Fruit fly (Drosophila melanogaster) Kc167 (cell line): ENCODE measurements around the gene Sfp65A.

Experiments used
- Myc ChIP-seq: fragments of >200 bp; optimal IDR thresholded peaks from 2 replicates; lab custom pipeline; 2017; ENCODE audit warnings: missing external identifiers
- Sin3A ChIP-seq: fragments of >200 bp; optimal IDR thresholded peaks from 2 replicates; lab custom pipeline; 2018; ENCODE audit warnings: missing external identifiers
- h ChIP-seq: fragments of >200 bp; optimal IDR thresholded peaks from 3 replicates; lab custom pipeline; 2018; ENCODE audit warnings: missing external identifiers
- insv ChIP-seq: fragments of >200 bp; optimal IDR thresholded peaks from 3 replicates; lab custom pipeline; 2018; ENCODE audit warnings: missing external identifiers
- psq ChIP-seq: fragments of >200 bp; optimal IDR thresholded peaks from 2 replicates; lab custom pipeline; 2017; ENCODE audit warnings: missing external identifiers
- ttk ChIP-seq: sonication (Bioruptor generic); optimal IDR thresholded peaks from 2 replicates; lab custom pipeline; 2017; ENCODE audit warnings: missing external identifiers

Gene Sfp65A

DNA sequence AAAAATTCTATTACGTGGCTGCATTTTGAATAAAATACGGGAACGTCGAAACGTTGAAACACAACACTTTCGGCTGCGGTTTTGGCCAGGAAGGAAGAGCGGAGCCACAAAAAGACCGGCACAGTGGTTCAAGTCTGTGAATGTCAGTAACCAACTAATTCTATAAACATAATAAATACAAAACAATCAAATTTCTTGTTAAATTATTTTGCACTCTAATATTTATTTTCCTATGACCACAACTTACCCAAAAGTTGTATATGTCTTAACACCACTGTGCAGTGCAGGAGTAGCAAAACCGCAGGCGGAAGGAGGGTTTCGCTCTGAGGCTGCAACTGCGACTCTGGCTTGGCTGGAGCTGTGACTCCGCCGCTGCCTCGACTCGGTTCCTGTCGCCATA lies 13.6 kb downstream of the Sfp65A start:
- TF ChIP-seq ttk (lab: Kevin White, UChicago) (no peak), Myc (lab: Kevin White, UChicago) (no peak), h (lab: Kevin White, UChicago) (no peak), psq (lab: Kevin White, UChicago) (no peak), Sin3A (lab: Kevin White, UChicago) (no peak), insv (lab: Kevin White, UChicago) (no peak)

DNA sequence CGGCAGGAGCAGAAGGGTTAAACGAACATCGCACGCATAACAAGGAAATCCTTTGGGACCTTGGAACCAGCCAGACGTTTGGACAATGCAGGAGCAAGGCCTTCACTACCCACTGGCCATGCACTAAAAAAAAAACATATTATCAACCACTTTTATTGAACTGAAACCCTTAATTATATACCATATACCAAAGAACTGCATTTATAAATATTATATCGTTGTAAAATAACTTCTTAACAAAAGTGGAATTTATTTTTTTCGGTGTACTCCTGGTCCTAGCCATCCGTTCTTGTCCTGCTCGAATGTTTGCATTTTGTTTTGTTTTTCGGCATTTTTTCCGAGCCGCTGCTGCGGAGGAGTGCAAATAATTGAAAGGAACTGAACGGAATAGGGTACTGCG lies 14.1 kb downstream of the Sfp65A start:
- TF ChIP-seq insv (lab: Kevin White, UChicago) = no peak
- TF ChIP-seq psq (lab: Kevin White, UChicago) = no peak
- TF ChIP-seq h (lab: Kevin White, UChicago) = no peak
- TF ChIP-seq Myc (lab: Kevin White, UChicago) = no peak
- no peak for TF ChIP-seq Sin3A (lab: Kevin White, UChicago)
- no peak for TF ChIP-seq ttk (lab: Kevin White, UChicago)

DNA sequence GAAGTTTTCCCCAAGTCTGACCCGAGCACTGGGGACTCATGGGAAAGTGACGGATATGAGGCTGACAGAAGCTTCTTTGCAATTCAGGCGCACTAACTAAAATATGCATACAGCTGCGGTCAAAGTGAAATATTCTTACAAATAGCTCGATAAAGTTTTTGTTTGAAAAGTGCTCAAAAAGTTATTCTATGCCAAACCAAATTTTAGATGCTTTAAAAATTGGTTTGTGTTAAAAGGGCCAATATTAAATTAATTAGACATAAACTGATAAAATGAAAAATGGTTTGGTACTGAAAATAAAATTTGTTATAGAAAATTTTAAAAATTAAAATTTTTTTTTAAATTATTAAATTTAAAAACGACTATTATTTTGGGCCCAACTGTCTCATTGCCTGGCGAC lies 16.6 kb downstream of the Sfp65A start:
- TF ChIP-seq ttk (lab: Kevin White, UChicago) = no peak
- no peak for TF ChIP-seq Myc (lab: Kevin White, UChicago)
- no peak for TF ChIP-seq h (lab: Kevin White, UChicago)

DNA sequence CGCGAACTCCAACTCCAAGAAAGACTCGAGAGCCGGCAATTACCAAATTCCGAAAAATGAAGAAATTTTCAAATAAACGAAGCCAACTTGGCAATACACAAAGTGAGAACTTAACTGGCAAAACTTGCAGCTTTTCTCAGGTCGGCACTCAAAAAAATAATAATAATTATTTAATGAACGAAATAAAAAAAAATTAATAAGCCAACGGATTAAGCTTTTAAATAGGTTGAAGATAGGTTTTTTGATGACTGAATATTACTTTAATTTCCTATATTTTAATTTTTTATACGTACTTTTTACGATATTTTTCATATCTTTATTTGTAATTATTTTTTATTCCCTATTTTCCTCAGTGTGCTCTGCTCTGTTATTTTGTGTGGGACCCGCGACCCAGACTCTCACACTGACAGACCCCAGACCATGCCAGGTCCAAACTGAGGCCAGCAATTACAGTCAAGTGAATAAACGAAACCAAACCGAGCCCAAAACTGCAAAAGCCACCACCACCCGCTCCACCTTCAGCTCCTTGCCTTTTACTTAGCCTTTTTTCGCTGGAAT lies 19.6 kb downstream of the Sfp65A start:
- TF ChIP-seq Sin3A (lab: Kevin White, UChicago) (no peak), psq (lab: Kevin White, UChicago) (no peak), insv (lab: Kevin White, UChicago) (no peak), Myc (lab: Kevin White, UChicago) (no peak)

DNA sequence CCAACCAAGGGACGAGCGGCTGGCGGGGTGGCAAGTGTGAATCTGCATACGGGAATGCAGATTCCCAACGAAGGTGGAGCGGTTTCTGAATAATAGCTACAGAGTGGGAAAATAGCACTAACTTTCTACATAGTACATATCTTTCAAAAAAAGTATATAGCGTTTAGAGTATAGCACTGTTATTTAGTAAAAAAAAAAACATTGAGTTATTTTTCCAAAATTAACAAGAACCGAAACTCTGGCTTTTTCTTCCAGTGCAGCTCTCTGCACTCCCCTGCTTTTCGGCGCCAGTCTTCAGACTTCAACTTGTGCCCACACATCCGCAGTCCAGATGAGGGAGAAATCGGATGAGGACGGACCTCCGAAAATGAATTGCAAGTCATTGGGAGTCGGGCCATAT lies 21.3 kb downstream of the Sfp65A start:
- TF ChIP-seq ttk (lab: Kevin White, UChicago) = no peak
- no peak for TF ChIP-seq h (lab: Kevin White, UChicago)
- no peak for TF ChIP-seq insv (lab: Kevin White, UChicago)
- no peak for TF ChIP-seq Sin3A (lab: Kevin White, UChicago)
- TF ChIP-seq psq (lab: Kevin White, UChicago) = no peak
- TF ChIP-seq Myc (lab: Kevin White, UChicago) = no peak

DNA sequence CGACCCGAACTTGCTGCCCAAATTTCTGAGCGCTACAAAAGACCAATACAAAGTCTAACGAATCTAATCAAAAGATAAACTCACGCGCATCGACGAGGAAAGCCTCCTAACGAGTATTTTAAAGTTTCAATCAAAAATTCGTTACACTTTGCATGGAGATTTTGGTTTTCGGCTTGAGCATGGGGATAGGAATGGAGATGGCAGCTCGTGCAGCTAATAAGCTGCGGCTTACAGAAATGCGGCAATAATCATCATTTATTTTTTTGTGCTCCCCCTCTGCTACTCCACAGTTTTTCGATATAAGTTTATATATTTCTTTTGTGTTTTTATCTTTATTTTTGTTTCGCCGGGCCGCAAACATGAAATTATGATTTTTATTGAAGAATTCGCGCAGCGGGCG lies 37.7 kb downstream of the Sfp65A start:
- TF ChIP-seq h (lab: Kevin White, UChicago) (no peak), ttk (lab: Kevin White, UChicago) (no peak), Sin3A (lab: Kevin White, UChicago) (no peak), Myc (lab: Kevin White, UChicago) (no peak)

dm6 chr3L:6391354-6391753 lies 41.3 kb downstream of the Sfp65A start:
- TF ChIP-seq Myc (lab: Kevin White, UChicago) (no peak), h (lab: Kevin White, UChicago) (no peak), ttk (lab: Kevin White, UChicago) (no peak), psq (lab: Kevin White, UChicago) (no peak), insv (lab: Kevin White, UChicago) (no peak), Sin3A (lab: Kevin White, UChicago) (no peak)

dm6 chr3L:6392443-6392842 lies 42.4 kb downstream of the Sfp65A start:
- TF ChIP-seq psq (lab: Kevin White, UChicago) (no peak), Myc (lab: Kevin White, UChicago) (no peak), Sin3A (lab: Kevin White, UChicago) (no peak), insv (lab: Kevin White, UChicago) (no peak)

DNA sequence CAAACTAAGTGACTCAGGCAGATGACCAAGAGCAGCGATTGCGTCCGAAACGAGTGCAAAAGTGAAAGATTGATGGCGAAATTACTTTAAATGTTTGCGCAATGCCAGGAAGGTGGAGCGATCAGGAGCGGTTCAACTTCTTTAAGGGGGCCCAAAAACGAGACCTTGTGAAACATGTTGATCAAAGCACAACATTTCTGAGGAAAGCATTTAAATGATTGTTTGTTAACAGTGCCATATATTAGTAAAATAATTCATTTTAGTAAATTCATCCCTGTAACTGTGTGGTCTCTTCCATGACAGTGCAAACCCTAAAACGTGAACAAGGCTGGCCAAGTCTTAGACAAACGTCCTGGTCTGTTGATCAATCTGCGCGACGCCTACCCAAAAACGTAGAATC lies 45.8 kb downstream of the Sfp65A start:
- TF ChIP-seq Myc (lab: Kevin White, UChicago) (no peak), Sin3A (lab: Kevin White, UChicago) (no peak), insv (lab: Kevin White, UChicago) (no peak), ttk (lab: Kevin White, UChicago) (no peak), h (lab: Kevin White, UChicago) (no peak), psq (lab: Kevin White, UChicago) (no peak)

DNA sequence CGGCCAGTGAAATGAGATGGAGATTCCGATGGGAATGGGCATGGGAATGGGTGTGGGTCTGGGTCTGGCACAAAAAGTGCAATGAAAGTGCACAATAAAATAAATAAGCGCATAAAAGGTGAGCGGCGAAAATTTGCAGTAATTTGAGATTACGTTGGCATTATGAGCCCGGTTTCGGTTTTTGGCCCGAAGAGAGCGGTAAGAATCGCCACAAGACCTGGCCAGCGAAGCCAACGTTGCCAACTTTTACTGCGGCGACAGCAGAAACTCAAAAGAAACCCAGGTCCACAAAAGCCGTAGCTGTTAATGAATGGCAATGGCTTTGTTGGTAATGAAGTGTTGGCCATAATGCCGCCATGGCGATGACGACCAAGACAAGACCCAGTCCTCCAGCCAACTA lies 47.8 kb downstream of the Sfp65A start:
- TF ChIP-seq psq (lab: Kevin White, UChicago) (no peak), Myc (lab: Kevin White, UChicago) (no peak), h (lab: Kevin White, UChicago) (no peak), Sin3A (lab: Kevin White, UChicago) (no peak), ttk (lab: Kevin White, UChicago) (no peak), insv (lab: Kevin White, UChicago) (no peak)

DNA sequence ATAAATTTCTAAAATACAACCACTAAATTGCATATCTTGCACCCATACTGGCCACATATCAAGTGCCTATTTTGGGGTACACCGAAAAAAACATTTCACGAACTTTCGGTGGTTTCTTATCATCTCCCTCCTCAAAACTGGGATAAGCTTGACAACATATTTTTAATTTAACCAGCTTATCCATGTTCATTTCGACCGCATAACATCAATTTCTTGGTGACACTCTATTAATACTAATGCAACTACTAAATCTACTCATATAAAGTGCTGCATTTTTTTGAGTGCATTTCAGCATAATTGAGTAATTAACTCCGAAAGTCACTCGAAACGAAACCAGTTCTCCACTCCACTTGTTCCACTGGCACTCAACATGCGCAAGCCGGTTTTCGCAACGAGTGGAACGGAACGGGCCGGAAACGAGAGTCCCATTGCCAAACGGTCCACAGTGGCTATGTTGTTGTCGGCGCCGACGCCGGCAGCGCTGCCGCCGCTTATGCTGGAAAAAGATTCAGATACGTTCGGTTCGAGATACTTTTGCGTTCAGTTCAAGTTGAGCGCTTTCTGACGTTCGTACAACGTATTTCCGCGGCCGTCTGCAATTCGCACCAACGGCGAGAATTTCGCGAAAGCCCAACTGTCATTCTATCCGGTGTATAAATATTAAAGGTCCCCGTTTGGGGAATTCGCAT lies 50.1 kb downstream of the Sfp65A start, which contains the start of gene CG42747:
CG42747 (plus strand) TSS at position 529 of the 689 bp plus-strand sequence.
- no peak for TF ChIP-seq Myc (lab: Kevin White, UChicago)
- no peak for TF ChIP-seq Sin3A (lab: Kevin White, UChicago)
- no peak for TF ChIP-seq psq (lab: Kevin White, UChicago)
- TF ChIP-seq ttk (lab: Kevin White, UChicago) = no peak
